Worm (Caenorhabditis elegans): ENCODE data around the gene mrpl-22.

mrpl-22 gene

ce11 chrIII:10624564-10624963 lies 9.3 kb downstream of the mrpl-22 start:
- TF ChIP-seq ztf-1 (GFP tag; conservative IDR thresholded peaks at IDR 0.05) (no peak), nhr-21 (tag; optimal IDR thresholded peaks at IDR 0.05) (peak; percentile 17), mdl-1 (tag; optimal IDR thresholded peaks at IDR 0.05) (no peak), sma-9 (GFP tag; optimal IDR thresholded peaks at IDR 0.05) (peak; percentile 22), sma-9 (tag; optimal IDR thresholded peaks at IDR 0.05) (no peak), ceh-16 (tag; optimal IDR thresholded peaks at IDR 0.05) (no peak), nhr-6 (tag; optimal IDR thresholded peaks at IDR 0.05) (no peak), egl-27 (tag; optimal IDR thresholded peaks at IDR 0.05) (no peak), F13H6.1 (tag; optimal IDR thresholded peaks at IDR 0.05) (peak; percentile 10), nhr-237 (tag; optimal IDR thresholded peaks at IDR 0.05) (no peak), R02D3.7 (tag; optimal IDR thresholded peaks at IDR 0.05) (no peak), fos-1 (tag; optimal IDR thresholded peaks at IDR 0.05) (peak; percentile 47), nhr-25 (tag; optimal IDR thresholded peaks at IDR 0.05) (peak; percentile 17), gmeb-1 (tag; optimal IDR thresholded peaks at IDR 0.05) (peak; percentile 39), nhr-11 (tag; optimal IDR thresholded peaks at IDR 0.05) (no peak), sma-3 (GFP tag; optimal IDR thresholded peaks at IDR 0.05) (peak; percentile 41), nhr-23 (tag; optimal IDR thresholded peaks at IDR 0.05) (no peak), ztf-4 (tag; optimal IDR thresholded peaks at IDR 0.05) (no peak), zag-1 (tag; optimal IDR thresholded peaks at IDR 0.05) (no peak), mab-5 (tag; optimal IDR thresholded peaks at IDR 0.05) (no peak), nhr-10 (tag; optimal IDR thresholded peaks at IDR 0.05) (no peak), ZK546.5 (tag; optimal IDR thresholded peaks at IDR 0.05) (no peak), lsy-2 (tag; optimal IDR thresholded peaks at IDR 0.05) (peak in 1 of 2 experiments; percentile 47), lin-39 (tag; optimal IDR thresholded peaks at IDR 0.05) (no peak), aly-2 (tag; optimal IDR thresholded peaks at IDR 0.05) (no peak), skn-1 (tag; optimal IDR thresholded peaks at IDR 0.05) (no peak), peb-1 (tag; optimal IDR thresholded peaks at IDR 0.05) (no peak), elt-3 (tag; optimal IDR thresholded peaks at IDR 0.05) (no peak), unc-55 (GFP tag; optimal IDR thresholded peaks at IDR 0.05) (peak; percentile 12), lin-13 (GFP tag; optimal IDR thresholded peaks at IDR 0.05) (peak; percentile 2), C34F6.9 (tag; optimal IDR thresholded peaks at IDR 0.05) (peak; percentile 26), nhr-129 (tag; optimal IDR thresholded peaks at IDR 0.05) (peak; percentile 73), Y55F3AM.14 (GFP tag; optimal IDR thresholded peaks at IDR 0.05) (no peak), nhr-12 (tag; optimal IDR thresholded peaks at IDR 0.05) (no peak), ama-1 (optimal IDR thresholded peaks at IDR 0.05) (no peak)

ce11 chrIII:10628360-10628759 lies 13.1 kb downstream of the mrpl-22 start:
- TF ChIP-seq egl-27 (tag; optimal IDR thresholded peaks at IDR 0.05) (no peak), F13H6.1 (tag; optimal IDR thresholded peaks at IDR 0.05) (peak; percentile 56), mdl-1 (tag; optimal IDR thresholded peaks at IDR 0.05) (peak in 1 of 2 experiments; percentile 27), nhr-6 (tag; optimal IDR thresholded peaks at IDR 0.05) (no peak), sma-9 (GFP tag; optimal IDR thresholded peaks at IDR 0.05) (peak; percentile 74), sma-9 (tag; optimal IDR thresholded peaks at IDR 0.05) (no peak), nhr-21 (tag; optimal IDR thresholded peaks at IDR 0.05) (peak; percentile 21), unc-55 (GFP tag; optimal IDR thresholded peaks at IDR 0.05) (peak; percentile 43), nhr-23 (tag; optimal IDR thresholded peaks at IDR 0.05) (no peak), ZK546.5 (tag; optimal IDR thresholded peaks at IDR 0.05) (no peak), nhr-25 (tag; optimal IDR thresholded peaks at IDR 0.05) (peak; percentile 24), crh-2 (tag; optimal IDR thresholded peaks at IDR 0.05) (peak; percentile 73), gmeb-1 (tag; optimal IDR thresholded peaks at IDR 0.05) (peak; percentile 1), mab-5 (tag; optimal IDR thresholded peaks at IDR 0.05) (no peak), elt-1 (tag; optimal IDR thresholded peaks at IDR 0.05) (no peak), lin-11 (tag; optimal IDR thresholded peaks at IDR 0.05) (no peak), nhr-12 (tag; optimal IDR thresholded peaks at IDR 0.05) (no peak), peb-1 (tag; optimal IDR thresholded peaks at IDR 0.05) (no peak), elt-3 (tag; optimal IDR thresholded peaks at IDR 0.05) (no peak), C34F6.9 (tag; optimal IDR thresholded peaks at IDR 0.05) (peak; percentile 41), lsy-2 (tag; optimal IDR thresholded peaks at IDR 0.05) (peak; percentile 18 to 71), nhr-77 (tag; optimal IDR thresholded peaks at IDR 0.05) (no peak), nhr-10 (tag; optimal IDR thresholded peaks at IDR 0.05) (no peak)

- TF ChIP-seq ztf-1 (GFP tag; conservative IDR thresholded peaks at IDR 0.05), result no peak
- no peak for TF ChIP-seq sem-4 (tag; optimal IDR thresholded peaks at IDR 0.05)
- TF ChIP-seq Y55F3AM.14 (GFP tag; optimal IDR thresholded peaks at IDR 0.05), result no peak
- no peak for TF ChIP-seq lin-13 (GFP tag; optimal IDR thresholded peaks at IDR 0.05)
- TF ChIP-seq blmp-1 (tag; optimal IDR thresholded peaks at IDR 0.05; ENCODE audit: insufficient read depth), result no peak
- no peak for TF ChIP-seq ZK546.5 (tag; optimal IDR thresholded peaks at IDR 0.05)
- no peak for TF ChIP-seq gmeb-1 (tag; optimal IDR thresholded peaks at IDR 0.05)
- TF ChIP-seq nhr-23 (tag; optimal IDR thresholded peaks at IDR 0.05), result no peak
- TF ChIP-seq peb-1 (tag; optimal IDR thresholded peaks at IDR 0.05), result no peak
- no peak for TF ChIP-seq ztf-4 (tag; optimal IDR thresholded peaks at IDR 0.05)
- TF ChIP-seq elt-3 (tag; optimal IDR thresholded peaks at IDR 0.05), result no peak
- no peak for TF ChIP-seq skn-1 (tag; optimal IDR thresholded peaks at IDR 0.05)
- TF ChIP-seq nhr-21 (tag; optimal IDR thresholded peaks at IDR 0.05), result no peak
Measured at ce11 chrIII:10629043-10629442, 13.8 kb downstream of the mrpl-22 start, which contains the start of gene swt-4. Gene swt-4, minus strand, starts transcription at chrIII:10629143.
